Fruit fly (Drosophila melanogaster) whole organism: Measurements from ENCODE around the gene CG1943.

ENCODE experiments used
- CG8478 ChIP-seq: fragments of >200 bp; optimal IDR thresholded peaks from 2 replicates; lab custom pipeline; 2018; ENCODE audit warnings: inconsistent platforms
- psq ChIP-seq: fragments of >200 bp; optimal IDR thresholded peaks from 2 replicates; lab custom pipeline; 2017
- usp ChIP-seq: fragments of >200 bp; optimal IDR thresholded peaks from 2 replicates; lab custom pipeline; 2017; ENCODE audit warnings: missing biosample characterization, missing genetic modification characterization, mixed read lengths

DNA sequence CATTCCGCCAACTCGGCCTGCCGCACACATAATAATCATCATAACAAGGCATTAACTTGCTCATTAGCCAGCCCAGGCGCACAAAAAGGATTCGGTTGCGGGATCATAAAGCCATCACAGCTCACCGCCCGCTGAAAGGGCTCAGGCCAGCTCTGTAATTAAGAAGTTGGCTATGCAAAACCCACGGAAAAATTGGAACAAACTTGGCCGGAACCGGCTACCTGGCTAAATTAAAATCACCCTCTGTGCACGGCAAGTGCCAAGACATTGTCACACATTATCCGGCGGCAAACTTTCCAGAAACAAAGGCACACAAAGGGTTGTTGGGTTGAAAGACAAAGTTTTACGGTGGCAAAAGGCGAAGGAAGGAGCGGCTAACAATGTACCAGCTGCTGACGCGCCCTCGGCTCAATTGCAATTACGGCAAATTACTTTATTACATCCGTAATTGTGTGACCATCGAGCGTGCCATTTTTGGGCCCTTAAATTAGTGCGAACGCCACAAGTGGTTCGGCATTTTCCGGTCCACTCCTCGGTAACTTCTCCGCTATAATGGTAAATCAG is 38.9 kb upstream of the CG1943 start:
- TF ChIP-seq usp (GFP tag; lab: Kevin White, UChicago) = no peak
- TF ChIP-seq psq (lab: Kevin White, UChicago) = no peak
- no peak for TF ChIP-seq CG8478 (lab: Kevin White, UChicago)
